Fruit fly (Drosophila melanogaster): ENCODE results near the gene Tektin-C.
A peak's percentile ranks its signal among the peaks of the same experiment; 100 is the strongest.

Gene Tektin-C

dm6 chr3L:5823763-5824445 is 27.6 kb upstream of the Tektin-C start (continued):
- peak; percentile 85 for TF ChIP-seq CG12104 (GFP tag; optimal IDR thresholded peaks at IDR 0.05)
- TF ChIP-seq CG7745 (tag; optimal IDR thresholded peaks at IDR 0.05): peak; percentile 75
- peak; percentile 82 for TF ChIP-seq Side (GFP tag; optimal IDR thresholded peaks at IDR 0.05)
- no peak for TF ChIP-seq br (optimal IDR thresholded peaks at IDR 0.05)
- peak; percentile 89 for TF ChIP-seq CrebB (tag; optimal IDR thresholded peaks at IDR 0.05)
- TF ChIP-seq fru (optimal IDR thresholded peaks at IDR 0.05): no peak
- TF ChIP-seq CG17568 (GFP tag; optimal IDR thresholded peaks at IDR 0.05): peak; percentile 89
- TF ChIP-seq eve (GFP tag; optimal IDR thresholded peaks at IDR 0.05): peak in 1 of 2 experiments; percentile 72
- no peak for TF ChIP-seq CG9932 (GFP tag; IDR thresholded peaks at IDR 0.05)
- peak; percentile 96 for TF ChIP-seq Asciz (GFP tag; optimal IDR thresholded peaks at IDR 0.05)
- TF ChIP-seq lab (GFP tag; optimal IDR thresholded peaks at IDR 0.05): peak; percentile 88
- TF ChIP-seq CG14667 (GFP tag; IDR thresholded peaks at IDR 0.05): no peak
- peak; percentile 89 for TF ChIP-seq Blimp-1 (GFP tag; optimal IDR thresholded peaks at IDR 0.05)
- peak; percentile 94 for TF ChIP-seq CG6813 (GFP tag; optimal IDR thresholded peaks at IDR 0.05)
- TF ChIP-seq CG8290 (GFP tag; optimal IDR thresholded peaks at IDR 0.05): peak; percentile 81
- peak; percentile 60 to 84 for TF ChIP-seq CG8290 (tag; optimal IDR thresholded peaks at IDR 0.05)
- no peak for TF ChIP-seq Hand (GFP tag; optimal IDR thresholded peaks at IDR 0.05)
- TF ChIP-seq bowl (GFP tag; IDR thresholded peaks at IDR 0.05): no peak
- peak; percentile 87 for TF ChIP-seq CG3065 (GFP tag; optimal IDR thresholded peaks at IDR 0.05)
- TF ChIP-seq otp (GFP tag; IDR thresholded peaks at IDR 0.05): peak; percentile 66; the same call in 1 of the 3 replicates
- peak; percentile 80 for TF ChIP-seq CG12219 (GFP tag; optimal IDR thresholded peaks at IDR 0.05)
- peak; percentile 73 for TF ChIP-seq scrt (GFP tag; optimal IDR thresholded peaks at IDR 0.05)
- TF ChIP-seq vfl (GFP tag; optimal IDR thresholded peaks at IDR 0.05): no peak
- TF ChIP-seq H15 (GFP tag; IDR thresholded peaks at IDR 0.05): no peak
- TF ChIP-seq Bdp1 (GFP tag; optimal IDR thresholded peaks at IDR 0.05): peak; percentile 81
- TF ChIP-seq CG12236 (GFP tag; optimal IDR thresholded peaks at IDR 0.05): peak; percentile 92
- peak; percentile 47 for TF ChIP-seq Ssrp (tag; optimal IDR thresholded peaks at IDR 0.05)
- TF ChIP-seq CG12659 (GFP tag; optimal IDR thresholded peaks at IDR 0.05): peak; percentile 71
- peak; percentile 87 for TF ChIP-seq CG4424 (GFP tag; optimal IDR thresholded peaks at IDR 0.05)
- no peak for TF ChIP-seq pan (optimal IDR thresholded peaks at IDR 0.05)
- peak in 1 of 2 experiments; percentile 30 for TF ChIP-seq pan (GFP tag; optimal IDR thresholded peaks at IDR 0.05 in 1 of 2, IDR thresholded peaks at IDR 0.05 in 1 of 2)
- TF ChIP-seq maf-S (GFP tag; optimal IDR thresholded peaks at IDR 0.05): peak; percentile 72
- TF ChIP-seq Bgb (GFP tag; IDR thresholded peaks at IDR 0.05; ENCODE audit: partially characterized antibody): no peak
- TF ChIP-seq ttk (GFP tag; IDR thresholded peaks at IDR 0.05): 0 out of 2 replicates have a peak, but pooled peaks have one; percentile 31
- TF ChIP-seq CG14441 (GFP tag; IDR thresholded peaks at IDR 0.05): peak; percentile 39; the same call in 1 of the 2 replicates
- TF ChIP-seq HLHmδ (GFP tag; optimal IDR thresholded peaks at IDR 0.05): peak; percentile 88
- no peak for TF ChIP-seq zen2 (GFP tag; IDR thresholded peaks at IDR 0.05; ENCODE audit: partially characterized antibody)
- 0 out of 2 replicates have a peak, but pooled peaks have one; percentile 23 for TF ChIP-seq CG4730 (GFP tag; IDR thresholded peaks at IDR 0.05)
- TF ChIP-seq peb (GFP tag; IDR thresholded peaks at IDR 0.05): no peak
- peak; percentile 79 for TF ChIP-seq CG17361 (GFP tag; IDR thresholded peaks at IDR 0.05)
- TF ChIP-seq Hmr (GFP tag; optimal IDR thresholded peaks at IDR 0.05): peak; percentile 70
- TF ChIP-seq croc (GFP tag; conservative IDR thresholded peaks at IDR 0.05): peak; percentile 40; the same call in 2 of the 3 replicates
- TF ChIP-seq CG15269 (tag; optimal IDR thresholded peaks at IDR 0.05): peak; percentile 59
- peak; percentile 52 for TF ChIP-seq pho (GFP tag; optimal IDR thresholded peaks at IDR 0.05)
- no peak for TF ChIP-seq ro (GFP tag; IDR thresholded peaks at IDR 0.05)
- TF ChIP-seq nmo (GFP tag; optimal IDR thresholded peaks at IDR 0.05): peak; percentile 50
- peak; percentile 90 for TF ChIP-seq CG9437 (GFP tag; optimal IDR thresholded peaks at IDR 0.05)
- TF ChIP-seq CG4404 (GFP tag; IDR thresholded peaks at IDR 0.05): no peak
- no peak for TF ChIP-seq Rx (GFP tag; IDR thresholded peaks at IDR 0.05)
- peak; percentile 76 for TF ChIP-seq ems (GFP tag; optimal IDR thresholded peaks at IDR 0.05)
- TF ChIP-seq CG9876 (GFP tag; optimal IDR thresholded peaks at IDR 0.05): peak; percentile 80

All from whole organism, embryonic.